Worm (Caenorhabditis elegans) whole organism, L4/young adult: Measurements from ENCODE around the gene del-1.

Experiments used
- W03F9.2 ChIP-seq: fragments of 150-350 bp; optimal IDR thresholded peaks from 2 replicates; lab custom pipeline; 2014; ENCODE audit warnings: missing biosample characterization, missing genetic modification characterization
- dao-5 ChIP-seq: sonication (generic microtip); optimal IDR thresholded peaks from 2 replicates; lab custom pipeline; 2016; ENCODE audit warnings: missing genotype, missing genetic modification characterization, moderate library complexity, missing compliant biosample characterization
- him-1 ChIP-seq: sonication (generic microtip); optimal IDR thresholded peaks from 2 replicates; lab custom pipeline; 2016; ENCODE audit warnings: missing genotype, missing genetic modification reagents, missing genetic modification characterization, missing compliant biosample characterization

The del-1 gene

DNA sequence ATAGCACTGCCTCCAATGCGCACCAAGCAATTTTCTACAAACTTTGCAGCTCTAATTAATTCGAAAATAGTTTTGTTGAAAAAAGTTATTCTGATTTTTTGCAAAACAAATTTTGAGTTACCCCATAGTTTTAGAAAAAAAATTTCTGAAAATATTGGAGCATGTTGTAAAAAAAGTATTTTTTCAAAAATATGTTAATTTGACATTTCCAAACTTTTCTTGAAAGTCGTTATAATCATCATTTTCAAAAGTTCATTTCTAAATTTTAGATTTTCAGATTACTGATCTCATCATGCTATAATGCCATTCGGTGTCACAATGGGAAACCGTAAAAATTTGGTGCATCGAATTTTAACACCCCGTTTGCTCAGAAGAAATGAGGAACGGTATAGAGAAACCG is at the start of gene del-1:
TSS of gene del-1 (plus strand) at position 301 of the 400 bp plus-strand sequence.
- TF ChIP-seq W03F9.2 (tag; lab: Kevin White, UChicago) (no peak), dao-5 (no peak), him-1 (no peak)

DNA sequence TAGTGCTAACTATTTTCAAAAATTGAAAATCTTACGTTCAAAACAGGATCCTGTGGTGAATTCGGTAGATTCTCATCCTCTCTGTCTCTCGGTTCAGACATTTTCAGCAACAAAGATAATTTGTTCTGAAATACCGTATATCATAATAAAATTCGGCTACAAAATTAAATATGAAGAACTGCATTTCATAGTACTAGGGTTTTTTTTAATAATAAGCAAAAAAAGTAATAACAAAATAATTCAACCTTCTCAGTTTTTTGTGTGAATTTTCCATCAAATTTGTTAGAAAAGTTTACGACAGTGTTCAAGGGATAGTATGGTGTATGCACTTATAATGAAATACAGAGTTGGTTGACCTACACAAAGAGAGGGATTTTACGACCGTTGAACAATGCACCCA is 44.7 kb upstream of the del-1 start, which contains the start of gene K06G5.3:
TSS of gene K06G5.3 (minus strand) at position 101 of the 400 bp plus-strand sequence.
- TF ChIP-seq him-1 (no peak), W03F9.2 (tag; lab: Kevin White, UChicago) (no peak), dao-5 (no peak)

DNA sequence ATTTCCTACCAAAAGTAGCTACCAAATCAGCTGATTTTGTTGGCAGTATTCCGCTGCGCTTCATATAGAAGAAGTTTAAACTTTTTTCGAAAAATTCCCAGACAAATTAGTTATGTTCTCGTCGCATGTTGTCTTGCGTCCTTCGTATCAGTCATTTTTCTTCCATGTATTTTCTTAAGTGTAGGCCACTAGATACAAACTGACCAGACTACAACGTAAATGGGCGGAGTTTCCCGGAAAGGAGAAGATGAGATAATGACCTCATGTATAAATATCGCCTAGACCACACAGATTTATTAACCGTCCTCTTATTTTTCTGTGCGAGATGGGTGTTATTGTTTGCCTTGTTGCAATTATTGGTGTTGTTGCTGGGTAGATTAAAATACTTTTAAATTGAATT is 42.6 kb upstream of the del-1 start, which contains the start of gene cyp-13B2:
TSS of gene cyp-13B2 (plus strand) at position 301 of the 400 bp plus-strand sequence.
- TF ChIP-seq W03F9.2 (tag; lab: Kevin White, UChicago) (no peak), dao-5 (no peak), him-1 (no peak)

DNA sequence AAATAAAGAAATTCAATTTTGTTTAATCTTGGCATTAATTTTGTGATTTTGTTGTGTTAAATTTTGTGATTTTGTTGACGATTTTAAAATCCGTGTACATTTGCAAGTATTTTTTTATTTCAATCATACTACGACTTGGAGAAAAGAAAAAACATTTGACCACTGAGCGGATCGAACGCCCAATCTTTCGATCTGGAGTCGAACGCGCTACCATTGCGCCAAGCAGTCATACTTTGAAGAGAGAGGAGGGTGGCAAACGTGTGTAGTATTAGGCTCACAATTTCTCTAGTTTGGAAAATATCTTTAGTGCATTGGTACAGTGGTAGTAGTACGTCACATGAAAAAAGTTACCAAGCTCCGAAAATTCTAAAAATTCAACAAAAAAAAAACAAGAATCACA is 39.1 kb upstream of the del-1 start:
- no peak for TF ChIP-seq W03F9.2 (tag; lab: Kevin White, UChicago)
- no peak for TF ChIP-seq dao-5
- TF ChIP-seq him-1 = no peak

DNA sequence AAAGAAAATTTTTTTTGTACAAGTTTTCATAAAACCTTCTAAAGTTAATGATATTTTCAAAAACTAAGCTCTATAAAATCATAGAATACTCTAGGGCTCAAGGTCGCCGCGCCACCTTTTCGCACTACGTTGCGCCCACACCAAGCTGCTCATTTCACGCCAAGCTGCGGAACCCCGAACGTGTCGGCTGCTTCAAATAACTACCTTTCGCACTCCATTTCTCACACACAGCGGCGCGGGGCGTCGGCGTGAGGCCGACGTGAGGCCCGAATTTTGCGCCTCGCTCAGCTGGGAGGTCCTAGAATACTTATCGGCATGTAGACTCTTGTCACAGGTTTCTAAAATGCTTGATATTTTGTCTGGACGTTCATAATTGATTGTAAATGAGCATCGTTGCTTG is 35.9 kb upstream of the del-1 start:
- TF ChIP-seq dao-5 = no peak
- no peak for TF ChIP-seq him-1

DNA sequence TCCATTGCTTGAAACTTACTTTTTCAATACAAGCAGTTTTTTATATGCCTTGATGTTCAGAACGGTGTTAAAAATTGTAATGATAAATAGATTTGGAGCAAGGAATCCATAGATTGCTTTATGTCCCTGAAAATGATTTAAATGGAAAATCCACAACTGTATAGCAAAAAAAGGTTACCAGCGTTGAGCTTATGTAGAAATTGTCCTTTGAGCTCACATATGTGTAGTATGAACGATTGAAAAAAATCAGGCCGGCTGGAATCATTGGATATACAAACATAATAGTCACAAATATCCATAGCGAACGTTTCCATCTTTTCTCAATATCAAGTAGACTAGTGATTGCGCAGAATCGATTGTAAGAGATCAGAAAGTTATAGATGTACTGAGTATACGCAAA is 33.5 kb upstream of the del-1 start, which contains the start of gene srg-36:
TSS of gene srg-36 (minus strand) at position 101 of the 400 bp plus-strand sequence.
- TF ChIP-seq W03F9.2 (tag; lab: Kevin White, UChicago) = no peak
- TF ChIP-seq dao-5 = no peak
- no peak for TF ChIP-seq him-1

DNA sequence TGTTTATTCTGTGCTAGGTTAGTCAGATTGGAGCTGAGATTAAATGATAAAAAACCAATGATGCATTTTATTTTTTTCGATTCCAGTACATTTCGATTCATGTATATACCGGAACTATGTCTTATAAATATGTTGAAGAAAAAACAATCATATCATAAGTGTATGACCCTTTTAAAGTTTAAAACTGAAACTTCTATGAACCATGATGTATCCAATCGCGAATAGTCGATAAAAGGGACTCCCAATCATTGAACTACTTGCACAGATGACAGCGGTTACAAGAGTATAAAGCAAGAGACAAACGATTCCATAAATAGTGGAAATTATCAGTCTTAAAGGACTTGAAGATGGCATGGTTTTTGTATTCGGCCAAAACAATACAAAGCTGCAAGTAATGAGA is 32.9 kb upstream of the del-1 start, which contains the start of gene srg-37:
TSS of gene srg-37 (minus strand) at position 101 of the 400 bp plus-strand sequence.
- TF ChIP-seq W03F9.2 (tag; lab: Kevin White, UChicago) (no peak), him-1 (no peak), dao-5 (no peak)

DNA sequence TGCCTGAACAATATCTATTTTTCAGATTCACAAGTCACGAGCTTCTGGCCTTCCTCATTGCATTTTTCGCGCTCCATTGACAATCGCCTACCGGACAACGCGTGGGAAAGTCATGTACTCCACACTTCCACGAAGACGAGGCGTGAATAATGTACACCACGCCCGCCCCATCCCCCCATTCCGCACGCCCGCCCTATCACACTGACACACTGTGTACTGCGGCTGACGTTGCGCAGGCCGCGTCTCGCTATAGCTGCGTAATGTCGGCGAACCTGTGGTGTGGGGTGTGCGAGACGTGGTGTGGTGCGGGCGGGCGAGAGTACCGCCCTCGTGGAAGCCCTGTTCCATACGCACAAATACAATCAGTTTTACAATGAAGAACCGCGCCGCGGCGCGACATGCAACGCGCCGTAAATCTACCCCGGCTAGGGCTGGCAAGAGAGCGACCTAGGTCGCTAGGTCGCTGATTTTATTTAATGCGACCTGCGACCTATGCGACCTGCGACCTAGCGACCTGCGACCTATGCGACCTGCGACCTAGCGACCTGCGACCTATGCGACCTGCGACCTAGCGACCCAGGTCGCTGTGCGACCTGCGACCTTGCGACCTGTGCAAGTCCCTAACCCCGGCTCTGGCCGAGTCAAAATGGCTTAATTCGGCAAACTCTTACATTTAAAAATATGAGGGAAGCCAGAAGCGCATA is 31.6 kb upstream of the del-1 start:
- TF ChIP-seq dao-5 (no peak), him-1 (no peak), W03F9.2 (tag; lab: Kevin White, UChicago) (no peak)

DNA sequence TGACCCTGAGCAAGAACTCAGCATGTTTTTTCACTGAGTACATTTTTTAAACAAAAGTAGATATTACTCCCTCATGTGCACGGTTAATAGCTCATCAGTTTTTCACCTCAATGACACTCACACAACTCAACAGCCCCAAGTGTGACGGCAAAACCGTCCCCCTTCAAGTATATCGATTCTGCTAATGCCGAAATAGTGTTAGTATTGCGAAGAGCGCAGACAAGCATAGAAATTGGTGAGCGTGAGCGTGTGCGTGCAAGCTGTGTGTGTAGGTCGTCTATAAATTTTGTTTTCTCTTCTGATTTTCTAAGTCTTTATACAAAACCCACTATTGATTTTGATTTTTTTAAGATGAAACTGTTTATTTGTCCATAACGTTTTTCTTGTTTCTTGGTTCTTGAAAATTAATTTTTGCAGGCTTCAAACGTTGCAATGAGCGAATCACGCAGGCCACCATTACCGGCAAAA is 29.6 kb upstream of the del-1 start, which contains the start of gene K04C1.2:
TSS of gene K04C1.2 (plus strand) at position 418 of the 468 bp plus-strand sequence.
- TF ChIP-seq him-1 (no peak), dao-5 (no peak), W03F9.2 (tag; lab: Kevin White, UChicago) (no peak)

DNA sequence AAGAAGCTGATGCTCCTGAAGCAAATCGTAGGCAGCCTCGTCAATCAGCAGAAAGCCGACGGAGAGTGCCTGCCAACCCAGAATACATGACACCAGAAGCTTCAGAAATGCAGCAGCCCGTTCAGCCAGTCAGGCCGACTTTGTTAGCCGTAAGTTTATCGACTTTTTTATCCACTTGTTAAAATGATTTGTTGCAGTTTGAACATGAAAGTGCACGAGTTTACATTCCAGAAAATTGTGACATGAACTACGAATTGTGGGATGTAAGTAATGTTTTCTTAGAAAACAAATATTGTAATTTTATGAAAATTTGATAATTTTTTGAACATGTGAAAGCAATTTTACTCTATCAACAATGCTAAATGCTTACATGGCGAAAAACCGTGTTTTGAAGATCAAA is 27.7 kb upstream of the del-1 start:
- TF ChIP-seq him-1 (no peak), dao-5 (no peak), W03F9.2 (tag; lab: Kevin White, UChicago) (no peak)

DNA sequence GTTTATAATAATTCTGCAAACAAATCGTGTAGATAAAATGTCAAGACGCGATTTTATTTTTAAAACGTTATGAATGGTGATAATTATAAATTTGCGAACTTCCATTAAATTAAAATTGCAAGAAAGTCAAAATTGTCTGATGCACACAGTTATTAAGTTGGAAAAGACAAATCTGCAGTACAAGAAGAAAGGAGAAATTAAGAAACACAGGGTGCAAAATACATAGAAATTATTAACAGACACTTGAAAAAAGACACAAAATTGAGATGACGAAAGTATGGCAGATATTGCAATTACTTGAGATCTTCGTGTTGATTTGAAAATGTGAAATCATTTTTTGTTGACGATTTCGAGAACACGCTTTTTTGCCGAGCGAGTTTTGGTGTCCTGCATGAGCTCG is 26.4 kb upstream of the del-1 start:
- TF ChIP-seq him-1 (no peak), W03F9.2 (tag; lab: Kevin White, UChicago) (no peak), dao-5 (no peak)

DNA sequence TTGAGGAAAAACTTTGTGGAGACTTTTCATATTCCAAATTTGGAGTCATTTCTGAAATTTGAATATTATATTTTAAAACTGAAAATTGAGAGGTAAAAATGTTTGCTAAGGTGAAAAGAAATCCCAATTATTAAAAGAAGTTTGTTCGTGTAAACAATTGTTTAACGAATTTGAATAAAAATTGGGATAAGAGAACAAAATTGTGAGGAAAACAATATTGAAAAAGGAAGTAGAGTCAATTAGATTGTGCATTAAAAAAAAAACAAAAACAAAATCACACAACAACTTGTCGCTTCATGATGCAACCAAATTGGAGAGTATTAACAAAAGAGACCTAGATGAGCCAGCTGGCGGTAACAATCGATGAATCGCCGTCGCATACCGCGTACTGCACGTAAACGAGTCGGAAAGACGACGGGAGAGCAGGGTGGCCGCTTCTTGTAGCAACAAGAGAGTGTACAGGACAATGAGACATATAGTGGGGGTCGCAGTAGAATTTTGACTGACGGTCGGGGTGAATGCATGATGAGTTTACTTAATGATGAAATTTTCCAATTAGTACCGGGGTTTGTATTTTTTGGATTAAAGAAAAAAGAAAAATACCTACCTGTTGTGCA is 24.4 kb upstream of the del-1 start, which contains the start of gene K04C1.3:
TSS of gene K04C1.3 (minus strand) at position 51 of the 617 bp plus-strand sequence.
- no peak for TF ChIP-seq him-1

DNA sequence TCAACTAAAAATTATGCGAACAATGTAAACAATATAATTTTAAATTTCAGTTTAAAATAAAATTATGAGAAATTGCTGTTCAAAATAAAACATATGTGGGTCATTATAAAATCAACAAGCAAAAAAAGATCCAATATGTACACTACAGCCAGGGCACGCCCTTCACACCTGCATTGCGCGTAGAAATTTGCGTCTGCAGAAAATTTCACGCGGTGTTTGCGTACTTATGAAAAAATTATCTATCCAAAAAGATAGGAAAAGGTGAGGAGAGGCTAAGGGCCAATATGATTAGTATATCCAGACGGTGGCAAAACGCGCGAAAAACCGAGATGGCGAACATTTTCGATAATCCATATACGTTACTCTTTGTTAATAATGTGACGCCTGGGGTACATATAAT is 23.4 kb upstream of the del-1 start:
- TF ChIP-seq W03F9.2 (tag; lab: Kevin White, UChicago) (no peak), him-1 (no peak)

DNA sequence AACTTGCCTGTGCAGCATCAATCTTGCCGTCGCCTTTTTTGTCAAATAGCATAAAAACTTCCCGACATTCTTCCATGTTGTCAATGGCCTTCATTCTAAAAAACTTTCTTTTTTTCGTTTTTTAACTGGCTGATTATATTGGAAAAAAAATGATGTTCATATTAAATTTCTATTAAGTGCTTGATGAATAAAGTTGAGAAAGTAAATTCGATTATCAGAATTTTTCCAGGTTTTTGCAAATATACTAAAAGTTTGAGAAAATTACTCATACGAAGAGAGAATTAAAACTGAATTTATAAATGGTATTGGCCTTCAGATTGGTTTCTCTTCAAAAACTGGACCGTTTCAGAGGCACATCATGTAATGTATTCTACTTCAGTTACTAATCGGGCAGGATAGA is 21.4 kb upstream of the del-1 start, which contains the start of gene mlc-6:
TSS of gene mlc-6 (minus strand) at position 101 of the 400 bp plus-strand sequence.
- TF ChIP-seq dao-5 = no peak
- TF ChIP-seq him-1 = no peak
- no peak for TF ChIP-seq W03F9.2 (tag; lab: Kevin White, UChicago)

DNA sequence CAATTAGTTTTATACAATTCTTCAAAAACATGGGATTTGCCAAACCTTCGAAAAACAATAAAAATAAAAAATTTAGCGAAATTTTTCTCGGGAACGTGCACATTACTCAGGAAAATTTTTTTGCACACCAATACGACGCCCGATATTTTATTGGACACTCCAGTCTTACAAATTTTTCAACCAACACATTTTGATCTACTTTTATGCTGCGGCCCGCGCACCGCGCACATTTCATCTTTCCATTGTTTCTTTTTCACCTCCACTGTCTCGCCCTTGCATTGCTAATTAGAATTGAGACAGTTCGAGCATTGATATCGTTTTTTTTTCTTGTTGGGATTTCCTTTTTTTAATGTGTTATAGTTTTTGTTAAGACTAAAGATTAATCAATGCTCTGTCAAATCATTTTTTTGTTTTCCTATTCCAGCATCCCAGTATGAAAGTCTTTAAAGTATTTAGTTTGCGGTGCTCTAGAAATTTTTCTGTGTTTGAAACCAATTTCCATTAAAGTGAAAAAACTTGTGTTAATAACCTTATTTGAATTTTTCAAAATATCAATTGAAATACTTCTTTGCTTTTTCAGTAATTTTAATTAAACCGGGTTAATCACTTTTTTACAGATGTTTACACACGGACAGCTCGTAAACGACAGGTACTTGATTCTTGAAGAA is 20.3 kb upstream of the del-1 start, which contains the start of gene K04C1.5:
TSS of gene K04C1.5 (plus strand) at position 618 of the 668 bp plus-strand sequence.
- TF ChIP-seq dao-5 (no peak), him-1 (no peak), W03F9.2 (tag; lab: Kevin White, UChicago) (no peak)
